Fruit fly (Drosophila melanogaster): ENCODE data around the gene Vti1b.

dm6 chr3R:18381014-18381512 lies 15.7 kb upstream of the Vti1b start, which contains the start of gene CG7675:
- TF ChIP-seq CG9705 (GFP tag; optimal IDR thresholded peaks at IDR 0.05) (no peak), psq (GFP tag; optimal IDR thresholded peaks at IDR 0.05) (peak; percentile 62)
